Worm (Caenorhabditis elegans) whole organism, early embryonic: ENCODE results near the gene ZK154.4.

Source experiments
- B0310.2 ChIP-seq: sonication (generic microtip); optimal IDR thresholded peaks from 2 replicates; lab custom pipeline; 2016; ENCODE audit warnings: mild to moderate bottlenecking, missing genetic modification characterization, missing compliant biosample characterization
- F13C5.2 ChIP-seq: sonication (generic microtip); optimal IDR thresholded peaks from 2 replicates; lab custom pipeline; 2017; ENCODE audit warnings: mild to moderate bottlenecking, missing genetic modification characterization, inconsistent platforms, missing compliant biosample characterization
- aly-1 ChIP-seq: sonication (generic microtip); optimal IDR thresholded peaks from 2 replicates; lab custom pipeline; 2016; ENCODE audit warnings: missing genetic modification characterization, missing compliant biosample characterization
- ama-1 ChIP-seq: fragments of 150-350 bp; optimal IDR thresholded peaks from 2 replicates; lab custom pipeline; 2014
- ceh-13 ChIP-seq: fragments of 200-800 bp; sonication (Bioruptor generic); optimal IDR thresholded peaks from 2 replicates; lab custom pipeline; 2018; ENCODE audit warnings: mild to moderate bottlenecking, missing genetic modification characterization, missing compliant biosample characterization
- ceh-36 ChIP-seq: sonication (generic microtip); optimal IDR thresholded peaks from 2 replicates; lab custom pipeline; 2016; ENCODE audit warnings: missing genetic modification characterization, inconsistent platforms, missing compliant biosample characterization
- ets-7 ChIP-seq: sonication (generic microtip); optimal IDR thresholded peaks from 2 replicates; lab custom pipeline; 2016; ENCODE audit warnings: missing genotype, missing genetic modification characterization, missing compliant biosample characterization
- flt-1 ChIP-seq: fragments of 200-800 bp; sonication (Bioruptor generic); IDR thresholded peaks from 2 replicates; pipeline ENCODE4 v1.3.6; 2022; ENCODE audit warnings: missing genetic modification characterization, missing compliant biosample characterization
- hmbx-1 ChIP-seq: sonication (generic microtip); optimal IDR thresholded peaks from 2 replicates; lab custom pipeline; 2016; ENCODE audit warnings: mild to moderate bottlenecking, missing genetic modification characterization, missing compliant biosample characterization
- hmg-4 ChIP-seq: fragments of 200-800 bp; sonication (Bioruptor generic); optimal IDR thresholded peaks from 2 replicates; lab custom pipeline; 2018; ENCODE audit warnings: mild to moderate bottlenecking, missing genetic modification characterization, missing compliant biosample characterization
- hnd-1 ChIP-seq: sonication (generic microtip); optimal IDR thresholded peaks from 2 replicates; lab custom pipeline; 2016; ENCODE audit warnings: missing genetic modification characterization, missing compliant biosample characterization
- pes-1 ChIP-seq: fragments of 200-800 bp; sonication (Bioruptor generic); IDR thresholded peaks from 2 replicates; pipeline ENCODE4 v1.3.6; 2022; ENCODE audit warnings: missing genetic modification reagents, missing genetic modification characterization, missing compliant biosample characterization
- scrt-1 ChIP-seq: fragments of 200-800 bp; sonication (Bioruptor generic); IDR thresholded peaks from 2 replicates; pipeline ENCODE4 v1.3.6; 2022; ENCODE audit warnings: missing genetic modification characterization, missing compliant biosample characterization
- sea-1 ChIP-seq: fragments of 200-800 bp; sonication (Bioruptor generic); conservative IDR thresholded peaks from 2 replicates; pipeline ENCODE4 v1.3.6; 2022; ENCODE audit warnings: missing genetic modification characterization, missing compliant biosample characterization
- tbx-11 ChIP-seq: fragments of 200-800 bp; sonication (Bioruptor generic); IDR thresholded peaks from 2 replicates; pipeline ENCODE4 v1.3.6; 2022; ENCODE audit warnings: missing genetic modification characterization, missing compliant biosample characterization
- tbx-37 ChIP-seq: fragments of 200-800 bp; sonication (Bioruptor generic); conservative IDR thresholded peaks from 2 replicates; pipeline ENCODE4 v1.3.6; 2022; ENCODE audit warnings: missing genetic modification reagents, missing genetic modification characterization, missing compliant biosample characterization
- tra-4 ChIP-seq: sonication (generic microtip); optimal IDR thresholded peaks from 2 replicates; lab custom pipeline; 2017; ENCODE audit warnings: missing genetic modification characterization, missing compliant biosample characterization

Gene ZK154.4

ce11 chrX:7815230-7815629, 33.0 kb upstream of the ZK154.4 start:
- TF ChIP-seq flt-1 (GFP tag; lab: Robert Waterston, UW): no peak
- TF ChIP-seq hnd-1 (tag; lab: Kevin White, UChicago): no peak
- TF ChIP-seq ama-1 (lab: Kevin White, UChicago): no peak
- TF ChIP-seq scrt-1: no peak
- TF ChIP-seq sea-1 (GFP tag; lab: Robert Waterston, UW): no peak
- TF ChIP-seq B0310.2 (tag; lab: Kevin White, UChicago): no peak
- TF ChIP-seq F13C5.2: no peak
- TF ChIP-seq pes-1 (GFP tag; lab: Robert Waterston, UW): no peak
- no peak for TF ChIP-seq hmg-4 (GFP tag; lab: Kevin White, UChicago)
- no peak for TF ChIP-seq ets-7 (tag; lab: Kevin White, UChicago)
- TF ChIP-seq tbx-11 (GFP tag; lab: Robert Waterston, UW): no peak
- TF ChIP-seq ceh-36 (tag; lab: Kevin White, UChicago): no peak
- TF ChIP-seq tra-4 (tag; lab: Kevin White, UChicago): no peak
- TF ChIP-seq aly-1 (tag; lab: Kevin White, UChicago): no peak
- no peak for TF ChIP-seq tbx-37

ce11 chrX:7814747-7815146, 32.5 kb upstream of the ZK154.4 start:
- TF ChIP-seq hmg-4 (GFP tag; lab: Kevin White, UChicago) (no peak), tra-4 (tag; lab: Kevin White, UChicago) (no peak), ceh-13 (no peak), ets-7 (tag; lab: Kevin White, UChicago) (no peak), hmbx-1 (tag; lab: Kevin White, UChicago) (no peak), ama-1 (lab: Kevin White, UChicago) (no peak), ceh-36 (tag; lab: Kevin White, UChicago) (no peak)

ce11 chrX:7810991-7811390, 28.8 kb upstream of the ZK154.4 start:
- no peak for TF ChIP-seq sea-1 (GFP tag; lab: Robert Waterston, UW)
- TF ChIP-seq hmbx-1 (tag; lab: Kevin White, UChicago): no peak
- TF ChIP-seq hmg-4 (GFP tag; lab: Kevin White, UChicago): no peak
- no peak for TF ChIP-seq ama-1 (lab: Kevin White, UChicago)
- no peak for TF ChIP-seq tra-4 (tag; lab: Kevin White, UChicago)

ce11 chrX:7809352-7810196, 27.4 kb upstream of the ZK154.4 start:
- TF ChIP-seq ets-7 (tag; lab: Kevin White, UChicago): no peak
- TF ChIP-seq hmg-4 (GFP tag; lab: Kevin White, UChicago): no peak
- TF ChIP-seq pes-1 (GFP tag; lab: Robert Waterston, UW): no peak
- TF ChIP-seq ceh-36 (tag; lab: Kevin White, UChicago): no peak
- peak; percentile 70 for TF ChIP-seq F13C5.2
- no peak for TF ChIP-seq hmbx-1 (tag; lab: Kevin White, UChicago)
- 0 out of 2 replicates have a peak, but pooled peaks have one; percentile 28 for TF ChIP-seq sea-1 (GFP tag; lab: Robert Waterston, UW)
- TF ChIP-seq scrt-1: no peak
- TF ChIP-seq tra-4 (tag; lab: Kevin White, UChicago): no peak
- TF ChIP-seq tbx-37: no peak
- no peak for TF ChIP-seq aly-1 (tag; lab: Kevin White, UChicago)
- TF ChIP-seq tbx-11 (GFP tag; lab: Robert Waterston, UW): no peak
- no peak for TF ChIP-seq ceh-13

- no peak for TF ChIP-seq ceh-36 (tag; lab: Kevin White, UChicago)
- no peak for TF ChIP-seq aly-1 (tag; lab: Kevin White, UChicago)
- TF ChIP-seq tbx-37: no peak
- TF ChIP-seq sea-1 (GFP tag; lab: Robert Waterston, UW): no peak
Measured at ce11 chrX:7808388-7808787, 26.2 kb upstream of the ZK154.4 start.

- no peak for TF ChIP-seq sea-1 (GFP tag; lab: Robert Waterston, UW)
- no peak for TF ChIP-seq hmg-4 (GFP tag; lab: Kevin White, UChicago)
- no peak for TF ChIP-seq aly-1 (tag; lab: Kevin White, UChicago)
- no peak for TF ChIP-seq ama-1 (lab: Kevin White, UChicago)
Measured at ce11 chrX:7800370-7800769, 18.2 kb upstream of the ZK154.4 start.

ce11 chrX:7799680-7800079, 17.5 kb upstream of the ZK154.4 start, which contains the start of gene gpx-7:
gpx-7 (minus strand) TSS chrX:7799780.
- TF ChIP-seq ama-1 (lab: Kevin White, UChicago): no peak
- TF ChIP-seq hnd-1 (tag; lab: Kevin White, UChicago): no peak
- TF ChIP-seq B0310.2 (tag; lab: Kevin White, UChicago): no peak
- TF ChIP-seq aly-1 (tag; lab: Kevin White, UChicago): no peak
- TF ChIP-seq sea-1 (GFP tag; lab: Robert Waterston, UW): no peak
- TF ChIP-seq ceh-13: no peak
- TF ChIP-seq hmbx-1 (tag; lab: Kevin White, UChicago): no peak
- TF ChIP-seq F13C5.2: no peak
- no peak for TF ChIP-seq ceh-36 (tag; lab: Kevin White, UChicago)
- no peak for TF ChIP-seq ets-7 (tag; lab: Kevin White, UChicago)
- no peak for TF ChIP-seq tbx-11 (GFP tag; lab: Robert Waterston, UW)
- no peak for TF ChIP-seq tbx-37
- TF ChIP-seq pes-1 (GFP tag; lab: Robert Waterston, UW): no peak
- no peak for TF ChIP-seq scrt-1
- no peak for TF ChIP-seq flt-1 (GFP tag; lab: Robert Waterston, UW)
- TF ChIP-seq hmg-4 (GFP tag; lab: Kevin White, UChicago): no peak
